Fruit fly (Drosophila melanogaster) whole organism, pupa: ENCODE results near the gene Cdk1.
A peak's percentile ranks its signal among the peaks of the same experiment; 100 is the strongest.

Source experiments
- CG10348 ChIP-seq: fragments of 200-800 bp; sonication (Bioruptor generic); IDR thresholded peaks from 2 replicates; pipeline ENCODE4 v1.3.6; 2022; ENCODE audit warnings: missing biosample characterization, missing genetic modification characterization
- CG12605 ChIP-seq: fragments of 200-800 bp; sonication (Bioruptor generic); IDR thresholded peaks from 2 replicates; pipeline ENCODE4 v1.3.6; 2022; ENCODE audit warnings: missing biosample characterization, missing genetic modification characterization
- CG13204 ChIP-seq: fragments of 200-800 bp; sonication (Bioruptor generic); optimal IDR thresholded peaks from 2 replicates; lab custom pipeline; 2018; ENCODE audit warnings: missing biosample characterization, mild to moderate bottlenecking, missing genetic modification characterization, moderate library complexity
- CG14655 ChIP-seq: fragments of 200-800 bp; sonication (Bioruptor generic); optimal IDR thresholded peaks from 3 replicates; lab custom pipeline; 2017; ENCODE audit warnings: mild to moderate bottlenecking, missing biosample characterization, missing genetic modification reagents, missing genetic modification characterization
- CG15710 ChIP-seq: fragments of 200-800 bp; sonication (Bioruptor generic); optimal IDR thresholded peaks from 2 replicates; lab custom pipeline; 2018; ENCODE audit warnings: missing biosample characterization, mild to moderate bottlenecking, missing genetic modification characterization, moderate library complexity
- CG17806 ChIP-seq: fragments of 200-800 bp; sonication (Bioruptor generic); optimal IDR thresholded peaks from 2 replicates; lab custom pipeline; 2018; ENCODE audit warnings: missing biosample characterization, mild to moderate bottlenecking, missing genetic modification characterization, moderate library complexity
- CG32121 ChIP-seq: fragments of 200-800 bp; sonication (Bioruptor generic); IDR thresholded peaks from 2 replicates; pipeline ENCODE4 v1.3.6; 2022; ENCODE audit warnings: missing biosample characterization, missing genetic modification characterization
- CG34367 ChIP-seq: fragments of 200-800 bp; sonication (Bioruptor generic); optimal IDR thresholded peaks from 2 replicates; lab custom pipeline; 2018; ENCODE audit warnings: missing biosample characterization, mild to moderate bottlenecking, missing genetic modification characterization
- CG4496 ChIP-seq: fragments of 200-800 bp; sonication (Bioruptor generic); IDR thresholded peaks from 3 replicates; pipeline ENCODE4 v1.3.6; 2022; ENCODE audit warnings: missing biosample characterization, missing genetic modification characterization
- CG8159 ChIP-seq: fragments of 200-800 bp; sonication (Bioruptor generic); optimal IDR thresholded peaks from 3 replicates; lab custom pipeline; 2018; ENCODE audit warnings: missing biosample characterization, mild to moderate bottlenecking, missing genetic modification characterization, moderate library complexity
- CG8301 ChIP-seq: fragments of 200-800 bp; sonication (Bioruptor generic); optimal IDR thresholded peaks from 2 replicates; lab custom pipeline; 2018; ENCODE audit warnings: missing biosample characterization, mild to moderate bottlenecking, missing genetic modification characterization
- CG9948 ChIP-seq: fragments of 200-800 bp; sonication (Bioruptor generic); optimal IDR thresholded peaks from 2 replicates; lab custom pipeline; 2018; ENCODE audit warnings: missing biosample characterization, mild to moderate bottlenecking, missing genetic modification characterization, moderate library complexity
- D1 ChIP-seq: fragments of 200-800 bp; sonication (Bioruptor generic); optimal IDR thresholded peaks from 2 replicates; lab custom pipeline; 2018; ENCODE audit warnings: missing biosample characterization, mild to moderate bottlenecking, missing genetic modification characterization, moderate library complexity
- EcR ChIP-seq: fragments of 200-800 bp; sonication (Bioruptor generic); optimal IDR thresholded peaks from 3 replicates; lab custom pipeline; 2019; ENCODE audit warnings: missing biosample characterization, missing genetic modification characterization, mild to moderate bottlenecking, moderate library complexity, missing genetic modification reagents
- Ets98B ChIP-seq: fragments of 200-800 bp; sonication (Bioruptor generic); IDR thresholded peaks from 2 replicates; pipeline ENCODE4 v1.3.6; 2022; ENCODE audit warnings: missing biosample characterization, missing genetic modification characterization
- Pif1A ChIP-seq: fragments of 200-800 bp; sonication (Bioruptor generic); optimal IDR thresholded peaks from 3 replicates; lab custom pipeline; 2016; ENCODE audit warnings: missing biosample characterization, missing genetic modification characterization
- Pif1B ChIP-seq: fragments of 200-800 bp; sonication (Bioruptor generic); optimal IDR thresholded peaks from 3 replicates; lab custom pipeline; 2016; ENCODE audit warnings: missing biosample characterization, missing genetic modification characterization
- Snoo ChIP-seq: fragments of 200-800 bp; sonication (Bioruptor generic); optimal IDR thresholded peaks from 3 replicates; lab custom pipeline; 2017; ENCODE audit warnings: missing biosample characterization, mild to moderate bottlenecking, missing genetic modification characterization, inconsistent platforms
- fd96Ca ChIP-seq: fragments of 200-800 bp; sonication (Bioruptor generic); IDR thresholded peaks from 3 replicates; pipeline ENCODE4 v1.3.6; 2022; ENCODE audit warnings: missing biosample characterization, missing genetic modification characterization
- gl ChIP-seq: fragments of 200-800 bp; sonication (Bioruptor generic); optimal IDR thresholded peaks from 2 replicates; lab custom pipeline; 2018; ENCODE audit warnings: missing biosample characterization, mild to moderate bottlenecking, missing genetic modification characterization
- rn ChIP-seq: fragments of 200-800 bp; sonication (Bioruptor generic); IDR thresholded peaks from 2 replicates; pipeline ENCODE4 v1.3.6; 2022; ENCODE audit warnings: missing biosample characterization, missing genetic modification characterization

Cdk1 gene

dm6 chr2L:10386208-10386805, at the start of gene Cdk1, which contains the start of gene mRpS7:
Gene Cdk1, minus strand, starts transcription at chr2L:10386262.
Gene mRpS7, plus strand, starts transcription at chr2L:10386662.
- TF ChIP-seq CG14655 (GFP tag; lab: Kevin White, UChicago) (no peak), CG15710 (peak; percentile 61), CG4496 (GFP tag; lab: Robert Waterston, UW) (peak; percentile 70; the same call in 2 of the 3 replicates), CG8301 (peak; percentile 55), CG32121 (GFP tag; lab: Robert Waterston, UW) (peak; percentile 45; the same call in 1 of the 2 replicates), fd96Ca (GFP tag; lab: Robert Waterston, UW) (no peak), CG10348 (GFP tag; lab: Robert Waterston, UW) (no peak), Snoo (tag; lab: Kevin White, UChicago) (peak; percentile 62), Ets98B (peak; percentile 46), EcR (GFP tag; lab: Kevin White, UChicago) (no peak), CG9948 (tag; lab: Kevin White, UChicago) (peak; percentile 71), CG12605 (GFP tag; lab: Robert Waterston, UW) (no peak; the same call in 1 of the 2 replicates), CG17806 (tag; lab: Kevin White, UChicago) (peak; percentile 66), CG8159 (tag; lab: Kevin White, UChicago) (peak; percentile 73), rn (GFP tag; lab: Robert Waterston, UW) (no peak), CG34367 (tag; lab: Kevin White, UChicago) (peak; percentile 43), gl (tag; lab: Kevin White, UChicago) (no peak), Pif1B (GFP tag; lab: Kevin White, UChicago) (no peak), CG13204 (GFP tag; lab: Kevin White, UChicago) (no peak), Pif1A (GFP tag; lab: Kevin White, UChicago) (peak; percentile 39), D1 (tag; lab: Kevin White, UChicago) (no peak)

DNA sequence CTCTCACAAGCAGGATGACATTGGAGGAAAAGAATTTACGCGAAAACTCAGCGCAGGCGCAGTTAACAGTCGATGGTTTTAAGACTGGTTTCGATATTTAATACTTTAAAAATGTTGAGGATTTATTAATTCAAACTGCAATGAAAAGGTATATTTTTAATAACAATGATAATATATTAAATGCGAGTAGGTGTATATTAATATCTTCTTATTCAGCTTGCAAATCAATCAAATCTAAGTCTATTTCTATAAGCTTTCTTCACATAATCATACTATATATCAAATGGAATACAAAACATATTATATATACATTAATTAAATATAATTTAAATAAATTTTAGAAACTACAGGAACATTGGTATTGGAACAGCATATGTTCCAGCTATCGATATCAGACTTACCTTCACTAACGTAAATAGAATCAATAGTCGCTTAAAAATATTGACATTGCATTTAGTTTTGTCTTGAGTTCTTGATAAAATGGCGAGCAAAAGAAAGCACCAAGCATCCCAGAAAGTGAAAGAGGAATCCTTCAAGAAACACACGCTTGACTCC, 49.6 kb upstream of the Cdk1 start, which contains the start of the genes TBC1D16 and holn1:
Gene TBC1D16 (minus strand): TSS at position 51 of the 555 bp plus-strand sequence.
Gene holn1 (plus strand): TSS at position 390 of the 555 bp plus-strand sequence.
- TF ChIP-seq CG9948 (tag; lab: Kevin White, UChicago) (no peak), CG32121 (GFP tag; lab: Robert Waterston, UW) (no peak), CG13204 (GFP tag; lab: Kevin White, UChicago) (no peak), fd96Ca (GFP tag; lab: Robert Waterston, UW) (no peak), Pif1A (GFP tag; lab: Kevin White, UChicago) (no peak), CG14655 (GFP tag; lab: Kevin White, UChicago) (no peak), CG15710 (no peak), CG17806 (tag; lab: Kevin White, UChicago) (no peak), D1 (tag; lab: Kevin White, UChicago) (no peak), Snoo (tag; lab: Kevin White, UChicago) (no peak), gl (tag; lab: Kevin White, UChicago) (no peak), CG8301 (no peak), CG34367 (tag; lab: Kevin White, UChicago) (no peak), EcR (GFP tag; lab: Kevin White, UChicago) (no peak), Ets98B (no peak), CG4496 (GFP tag; lab: Robert Waterston, UW) (no peak), CG10348 (GFP tag; lab: Robert Waterston, UW) (no peak), CG8159 (tag; lab: Kevin White, UChicago) (no peak), CG12605 (GFP tag; lab: Robert Waterston, UW) (no peak), Pif1B (GFP tag; lab: Kevin White, UChicago) (no peak)

DNA sequence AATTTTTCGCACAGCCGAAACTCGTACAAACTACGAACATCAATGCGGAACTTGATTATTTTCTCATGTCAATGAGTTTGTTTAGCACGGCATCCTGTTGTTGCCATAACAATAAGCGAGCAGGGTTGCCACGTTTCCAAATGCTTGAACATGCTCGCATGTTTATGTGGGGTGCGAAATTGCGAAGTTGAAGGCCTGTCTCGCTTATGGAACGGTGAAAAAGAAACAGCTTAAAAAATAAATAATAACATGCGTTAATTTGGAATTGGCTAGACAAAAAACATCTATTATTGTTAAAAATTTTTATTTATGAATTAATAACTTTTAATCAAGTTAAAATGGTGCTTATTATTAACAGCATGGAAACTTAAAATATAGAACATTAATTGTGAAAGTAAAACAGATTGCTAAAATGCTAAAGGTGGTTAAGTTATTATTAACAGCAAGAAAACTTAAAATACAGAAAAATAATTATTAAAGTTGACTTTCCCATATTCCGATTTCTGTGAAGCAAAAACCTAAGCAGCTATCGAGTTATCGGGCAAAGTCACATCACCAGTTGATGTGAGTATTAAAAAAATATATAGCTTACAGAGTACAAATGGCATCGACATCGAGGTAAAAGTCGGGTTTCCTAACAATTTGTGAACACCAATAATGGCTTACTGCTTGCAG, 44.9 kb upstream of the Cdk1 start, which contains the start of the genes Bug22 and TfIIB:
Gene Bug22 (minus strand): TSS at position 117 of the 675 bp plus-strand sequence.
Gene TfIIB (plus strand): TSS at position 537 of the 675 bp plus-strand sequence.
- TF ChIP-seq CG17806 (tag; lab: Kevin White, UChicago) (peak; percentile 46), Snoo (tag; lab: Kevin White, UChicago) (peak; percentile 51), CG4496 (GFP tag; lab: Robert Waterston, UW) (peak; percentile 61; the same call in 2 of the 3 replicates), CG15710 (peak; percentile 51), CG32121 (GFP tag; lab: Robert Waterston, UW) (peak; percentile 65), CG34367 (tag; lab: Kevin White, UChicago) (no peak), CG14655 (GFP tag; lab: Kevin White, UChicago) (no peak), CG9948 (tag; lab: Kevin White, UChicago) (peak; percentile 46), rn (GFP tag; lab: Robert Waterston, UW) (0 out of 2 replicates have a peak, but pooled peaks have one; percentile 29), Ets98B (no peak; the same call in 1 of the 2 replicates)

- TF ChIP-seq rn (GFP tag; lab: Robert Waterston, UW) (no peak), Snoo (tag; lab: Kevin White, UChicago) (peak; percentile 34), Pif1B (GFP tag; lab: Kevin White, UChicago) (no peak), CG14655 (GFP tag; lab: Kevin White, UChicago) (no peak), CG8301 (peak; percentile 50), CG15710 (peak; percentile 34), CG12605 (GFP tag; lab: Robert Waterston, UW) (peak; percentile 58), Pif1A (GFP tag; lab: Kevin White, UChicago) (no peak), CG4496 (GFP tag; lab: Robert Waterston, UW) (peak; percentile 25; the same call in 1 of the 3 replicates), gl (tag; lab: Kevin White, UChicago) (no peak), CG9948 (tag; lab: Kevin White, UChicago) (peak; percentile 9), CG32121 (GFP tag; lab: Robert Waterston, UW) (peak; percentile 48), CG8159 (tag; lab: Kevin White, UChicago) (peak; percentile 48), CG17806 (tag; lab: Kevin White, UChicago) (peak; percentile 38), Ets98B (peak; percentile 62; the same call in 1 of the 2 replicates)
These were observed 42.5 kb upstream of the Cdk1 start, which contains the start of gene CG5188 for dm6 chr2L:10428528-10428927. Gene CG5188, plus strand, starts transcription at chr2L:10428829.
